Fruit fly (Drosophila melanogaster): Measurements from ENCODE around the gene CG2680.

The CG2680 gene

dm6 chrX:2744042-2744441 is 36.8 kb upstream of the CG2680 start, which contains the start of gene Syx4 (continued):
- TF ChIP-seq CG13296 (GFP tag; optimal IDR thresholded peaks at IDR 0.05) = peak; percentile 91
- peak; percentile 61 for TF ChIP-seq CG10274 (GFP tag; optimal IDR thresholded peaks at IDR 0.05)
- TF ChIP-seq CG16863 (GFP tag; optimal IDR thresholded peaks at IDR 0.05) = peak; percentile 87
- no peak for TF ChIP-seq Doc3 (GFP tag; IDR thresholded peaks at IDR 0.05; ENCODE audit: partially characterized antibody)
- TF ChIP-seq CG4404 (GFP tag; IDR thresholded peaks at IDR 0.05) = peak; percentile 36; the same call in 1 of the 2 replicates
- peak; percentile 64 for TF ChIP-seq mirr (GFP tag; optimal IDR thresholded peaks at IDR 0.05)
- peak; percentile 89 to 92 for TF ChIP-seq dpn (GFP tag; optimal IDR thresholded peaks at IDR 0.05)
- TF ChIP-seq CG31388 (GFP tag; optimal IDR thresholded peaks at IDR 0.05) = peak; percentile 65
- TF ChIP-seq CG6175 (GFP tag; IDR thresholded peaks at IDR 0.05) = peak; percentile 72; the same call in 1 of the 3 replicates
- TF ChIP-seq so (GFP tag; IDR thresholded peaks at IDR 0.05) = peak; percentile 92
- TF ChIP-seq CG4360 (GFP tag; IDR thresholded peaks at IDR 0.05) = peak; percentile 56; the same call in 1 of the 2 replicates
- TF ChIP-seq gro (GFP tag; optimal IDR thresholded peaks at IDR 0.05) = peak; percentile 94
- peak; percentile 78 to 93 for TF ChIP-seq Hr51 (GFP tag; optimal IDR thresholded peaks at IDR 0.05)
- peak in 1 of 2 experiments; percentile 27 for TF ChIP-seq crp (GFP tag; optimal IDR thresholded peaks at IDR 0.05)
- no peak for TF ChIP-seq ftz-f1 (GFP tag; optimal IDR thresholded peaks at IDR 0.05)
- TF ChIP-seq NC2α (GFP tag; optimal IDR thresholded peaks at IDR 0.05) = peak; percentile 50
- no peak for TF ChIP-seq Lpt (GFP tag; optimal IDR thresholded peaks at IDR 0.05)
- peak; percentile 82 for TF ChIP-seq kah (GFP tag; optimal IDR thresholded peaks at IDR 0.05)
- TF ChIP-seq shn (GFP tag; optimal IDR thresholded peaks at IDR 0.05) = peak; percentile 76
- TF ChIP-seq Mrtf (GFP tag; IDR thresholded peaks at IDR 0.05) = peak; percentile 86
- TF ChIP-seq Dp (GFP tag; optimal IDR thresholded peaks at IDR 0.05) = no peak
- TF ChIP-seq wor (GFP tag; IDR thresholded peaks at IDR 0.05) = peak; percentile 73
- no peak for TF ChIP-seq gt (GFP tag; IDR thresholded peaks at IDR 0.05)
- TF ChIP-seq CG11504 (tag; optimal IDR thresholded peaks at IDR 0.05) = peak; percentile 92
- no peak for TF ChIP-seq tll (GFP tag; optimal IDR thresholded peaks at IDR 0.05)
- peak; percentile 91 for TF ChIP-seq CG31441 (GFP tag; IDR thresholded peaks at IDR 0.05)
- TF ChIP-seq wek (GFP tag; optimal IDR thresholded peaks at IDR 0.05) = peak; percentile 73
- TF ChIP-seq CG2712 (tag; optimal IDR thresholded peaks at IDR 0.05) = peak; percentile 87
- no peak for TF ChIP-seq slou (GFP tag; optimal IDR thresholded peaks at IDR 0.05)
- peak; percentile 74 for TF ChIP-seq CG12299 (tag; optimal IDR thresholded peaks at IDR 0.05)
- no peak for TF ChIP-seq HLH4C (GFP tag; IDR thresholded peaks at IDR 0.05; ENCODE audit: partially characterized antibody)
- TF ChIP-seq dati (GFP tag; IDR thresholded peaks at IDR 0.05) = peak; percentile 26; the same call in 1 of the 2 replicates
- TF ChIP-seq CG9215 (GFP tag; IDR thresholded peaks at IDR 0.05) = peak; percentile 69
- TF ChIP-seq MTF-1 (GFP tag; optimal IDR thresholded peaks at IDR 0.05; ENCODE audit: borderline replicate concordance) = peak; percentile 78
- TF ChIP-seq CG12071 (GFP tag; optimal IDR thresholded peaks at IDR 0.05) = peak; percentile 94
- TF ChIP-seq dimm (GFP tag; IDR thresholded peaks at IDR 0.05) = peak; percentile 75
- peak; percentile 75 for TF ChIP-seq jing (GFP tag; optimal IDR thresholded peaks at IDR 0.05)
- peak; percentile 68 for TF ChIP-seq nom (GFP tag; optimal IDR thresholded peaks at IDR 0.05)
- TF ChIP-seq ewg (GFP tag; optimal IDR thresholded peaks at IDR 0.05) = peak; percentile 71
- TF ChIP-seq chn (GFP tag; optimal IDR thresholded peaks at IDR 0.05) = peak; percentile 73
- peak; percentile 76 for TF ChIP-seq CG12104 (GFP tag; optimal IDR thresholded peaks at IDR 0.05)
- peak; percentile 67 for TF ChIP-seq ash1 (GFP tag; optimal IDR thresholded peaks at IDR 0.05)
- TF ChIP-seq Mad (GFP tag; optimal IDR thresholded peaks at IDR 0.05) = peak; percentile 81
- peak; percentile 80; the same call in 3 of the 4 replicates for TF ChIP-seq Gug (GFP tag; IDR thresholded peaks at IDR 0.05)
- TF ChIP-seq Rx (GFP tag; IDR thresholded peaks at IDR 0.05) = peak; percentile 81
- TF ChIP-seq CG4854 (GFP tag; optimal IDR thresholded peaks at IDR 0.05) = peak; percentile 85
- TF ChIP-seq CG3407 (GFP tag; optimal IDR thresholded peaks at IDR 0.05) = peak; percentile 76
- TF ChIP-seq stwl (tag; optimal IDR thresholded peaks at IDR 0.05) = no peak
- peak; percentile 84 for TF ChIP-seq Camta (GFP tag; optimal IDR thresholded peaks at IDR 0.05)
- TF ChIP-seq D19B (GFP tag; optimal IDR thresholded peaks at IDR 0.05) = peak; percentile 63

Data from whole organism, embryonic.